Fruit fly (Drosophila melanogaster) whole organism, embryonic: ENCODE data around the gene CG5909.

ENCODE experiments used
- Atf-2 ChIP-seq: fragments of 200-800 bp; sonication (Bioruptor generic); optimal IDR thresholded peaks from 2 replicates; lab custom pipeline; 2016; ENCODE audit warnings: missing biosample characterization, missing genetic modification characterization
- Bdp1 ChIP-seq: fragments of 200-800 bp; sonication (Bioruptor generic); optimal IDR thresholded peaks from 3 replicates; lab custom pipeline; 2016; ENCODE audit warnings: missing biosample characterization, missing genetic modification characterization
- BtbVII ChIP-seq: fragments of 200-800 bp; sonication (Bioruptor generic); optimal IDR thresholded peaks from 3 replicates; lab custom pipeline; 2017; ENCODE audit warnings: missing biosample characterization, mild to moderate bottlenecking, missing genetic modification characterization
- CG1024 ChIP-seq: fragments of 200-800 bp; sonication (Bioruptor generic); IDR thresholded peaks from 2 replicates; pipeline ENCODE4 v1.3.6; 2022; ENCODE audit warnings: missing biosample characterization, missing genetic modification characterization
- CG10267 ChIP-seq: fragments of 200-800 bp; sonication (Bioruptor generic); optimal IDR thresholded peaks from 2 replicates; lab custom pipeline; 2018; ENCODE audit warnings: missing biosample characterization, mild to moderate bottlenecking, missing genetic modification characterization, moderate library complexity
- CG11696 ChIP-seq: fragments of 200-800 bp; sonication (Bioruptor generic); IDR thresholded peaks from 2 replicates; pipeline ENCODE4 v1.3.6; 2022; ENCODE audit warnings: missing biosample characterization, missing genetic modification characterization
- CG12769 ChIP-seq: fragments of 200-800 bp; sonication (Bioruptor generic); optimal IDR thresholded peaks from 2 replicates; lab custom pipeline; 2019; ENCODE audit warnings: missing biosample characterization, mild to moderate bottlenecking, missing genetic modification characterization, moderate library complexity
- CG17568 ChIP-seq: fragments of 200-800 bp; sonication (Bioruptor generic); optimal IDR thresholded peaks from 2 replicates; lab custom pipeline; 2018; ENCODE audit warnings: missing biosample characterization, mild to moderate bottlenecking, missing genetic modification characterization, moderate library complexity
- CG17802 ChIP-seq: fragments of 200-800 bp; sonication (Bioruptor generic); optimal IDR thresholded peaks from 2 replicates; lab custom pipeline; 2018; ENCODE audit warnings: missing biosample characterization, mild to moderate bottlenecking, missing genetic modification characterization, moderate library complexity
- CG31365 ChIP-seq: fragments of 200-800 bp; sonication (Bioruptor generic); optimal IDR thresholded peaks from 2 replicates; lab custom pipeline; 2018; ENCODE audit warnings: missing biosample characterization, mild to moderate bottlenecking, missing genetic modification characterization
- CG32532 ChIP-seq: fragments of 200-800 bp; sonication (Bioruptor generic); IDR thresholded peaks from 2 replicates; pipeline ENCODE4 v1.3.6; 2022; ENCODE audit warnings: missing biosample characterization, missing genetic modification characterization
- CG33213 ChIP-seq: fragments of 200-800 bp; sonication (Bioruptor generic); optimal IDR thresholded peaks from 3 replicates; lab custom pipeline; 2016; ENCODE audit warnings: missing biosample characterization, missing genetic modification characterization
- CG3847 ChIP-seq: fragments of 200-800 bp; sonication (Bioruptor generic); IDR thresholded peaks from 2 replicates; pipeline ENCODE4 v1.3.6; 2022; ENCODE audit warnings: missing biosample characterization, missing genetic modification characterization
- CG4424 ChIP-seq: fragments of 200-800 bp; sonication (Bioruptor generic); optimal IDR thresholded peaks from 3 replicates; lab custom pipeline; 2016; ENCODE audit warnings: missing biosample characterization, missing genetic modification characterization
- CG4820 ChIP-seq: fragments of 200-800 bp; sonication (Bioruptor generic); optimal IDR thresholded peaks from 3 replicates; lab custom pipeline; 2016; ENCODE audit warnings: missing biosample characterization, missing genetic modification characterization
- CG6683 ChIP-seq: fragments of 200-800 bp; sonication (Bioruptor generic); optimal IDR thresholded peaks from 2 replicates; lab custom pipeline; 2017; ENCODE audit warnings: missing biosample characterization, mild to moderate bottlenecking, missing genetic modification characterization, missing genetic modification reagents
- CG6791 ChIP-seq: fragments of 200-800 bp; sonication (Bioruptor generic); IDR thresholded peaks from 3 replicates; pipeline ENCODE4 v1.3.6; 2022; ENCODE audit warnings: missing biosample characterization, missing genetic modification characterization; ENCODE audit not compliant: partially characterized antibody
- CG7839 ChIP-seq: fragments of 200-800 bp; sonication (Bioruptor generic); optimal IDR thresholded peaks from 3 replicates; lab custom pipeline; 2018; ENCODE audit warnings: missing biosample characterization, mild to moderate bottlenecking, missing genetic modification characterization, moderate library complexity
- CG8089 ChIP-seq: fragments of 200-800 bp; sonication (Bioruptor generic); optimal IDR thresholded peaks from 3 replicates; lab custom pipeline; 2016; ENCODE audit warnings: missing biosample characterization, missing genetic modification characterization
- CG8281 ChIP-seq: fragments of 200-800 bp; sonication (Bioruptor generic); optimal IDR thresholded peaks from 2 replicates; lab custom pipeline; 2018; ENCODE audit warnings: missing biosample characterization, mild to moderate bottlenecking, missing genetic modification characterization, moderate library complexity
- CG8359 ChIP-seq: fragments of 200-800 bp; sonication (Bioruptor generic); optimal IDR thresholded peaks from 2 replicates; lab custom pipeline; 2017; ENCODE audit warnings: missing biosample characterization, mild to moderate bottlenecking, missing genetic modification characterization, borderline replicate concordance
- CG9817 ChIP-seq: fragments of 200-800 bp; sonication (Bioruptor generic); optimal IDR thresholded peaks from 2 replicates; lab custom pipeline; 2018; ENCODE audit warnings: missing biosample characterization, mild to moderate bottlenecking, missing genetic modification characterization, moderate library complexity
- E2f2 ChIP-seq: fragments of 200-800 bp; sonication (Bioruptor generic); IDR thresholded peaks from 2 replicates; pipeline ENCODE4 v1.3.6; 2022; ENCODE audit warnings: missing biosample characterization, missing genetic modification characterization
- Elba2 ChIP-seq: fragments of 200-800 bp; sonication (Bioruptor generic); optimal IDR thresholded peaks from 3 replicates; lab custom pipeline; 2016; ENCODE audit warnings: missing biosample characterization, missing genetic modification characterization
- Gug ChIP-seq: fragments of 200-800 bp; sonication (Bioruptor generic); IDR thresholded peaks from 4 replicates; pipeline ENCODE4 v1.3.6; 2022; ENCODE audit warnings: missing biosample characterization, missing genetic modification characterization
- Hr51 ChIP-seq, 2 experiments: fragments of 200-800 bp; sonication (Bioruptor generic); optimal IDR thresholded peaks; 2 replicates in 1 of 2; 3 replicates in 1 of 2; lab custom pipeline; 2016 to 2018; ENCODE audit warnings: missing biosample characterization in 2 of 2, missing genetic modification characterization in 2 of 2, mild to moderate bottlenecking in 1 of 2, moderate library complexity in 1 of 2
- PHDP ChIP-seq: fragments of 200-800 bp; sonication (Bioruptor generic); optimal IDR thresholded peaks from 3 replicates; lab custom pipeline; 2018; ENCODE audit warnings: missing biosample characterization, mild to moderate bottlenecking, missing genetic modification characterization, moderate library complexity
- Side ChIP-seq: fragments of 200-800 bp; sonication (Bioruptor generic); optimal IDR thresholded peaks from 2 replicates; lab custom pipeline; 2016; ENCODE audit warnings: missing biosample characterization, missing genetic modification characterization
- bigmax ChIP-seq: fragments of 200-800 bp; sonication (Bioruptor generic); optimal IDR thresholded peaks from 2 replicates; lab custom pipeline; 2018; ENCODE audit warnings: missing biosample characterization, mild to moderate bottlenecking, missing genetic modification characterization
- bsh ChIP-seq, 2 experiments: fragments of 200-800 bp; sonication (Bioruptor generic); optimal IDR thresholded peaks; 2 replicates each; lab custom pipeline; 2017 to 2018; ENCODE audit warnings: mild to moderate bottlenecking in 2 of 2, missing biosample characterization in 2 of 2, missing genetic modification characterization in 2 of 2, moderate library complexity in 1 of 2
- chn ChIP-seq: fragments of 200-800 bp; sonication (Bioruptor generic); optimal IDR thresholded peaks from 2 replicates; lab custom pipeline; 2016; ENCODE audit warnings: missing biosample characterization, missing genetic modification characterization
- crc ChIP-seq: fragments of 200-800 bp; sonication (Bioruptor generic); optimal IDR thresholded peaks from 2 replicates; lab custom pipeline; 2016; ENCODE audit warnings: missing biosample characterization, missing genetic modification characterization
- dpn ChIP-seq, 2 experiments: fragments of 200-800 bp; sonication (Bioruptor generic); optimal IDR thresholded peaks; 3 replicates each; lab custom pipeline; 2016; ENCODE audit warnings: missing biosample characterization in 2 of 2, missing genetic modification characterization in 2 of 2
- ftz-f1 ChIP-seq: fragments of 200-800 bp; sonication (Bioruptor generic); optimal IDR thresholded peaks from 2 replicates; lab custom pipeline; 2016; ENCODE audit warnings: missing biosample characterization, missing genetic modification characterization
- insv ChIP-seq, 2 experiments: fragments of 200-800 bp; sonication (Bioruptor generic); optimal IDR thresholded peaks; 3 replicates each; lab custom pipeline; 2016 to 2018; ENCODE audit warnings: missing biosample characterization in 2 of 2, missing genetic modification characterization in 2 of 2
- odd ChIP-seq: fragments of 200-800 bp; sonication (Bioruptor generic); optimal IDR thresholded peaks from 2 replicates; lab custom pipeline; 2017; ENCODE audit warnings: missing biosample characterization, mild to moderate bottlenecking, missing genetic modification characterization
- phol ChIP-seq: fragments of 200-800 bp; sonication (Bioruptor generic); optimal IDR thresholded peaks from 3 replicates; lab custom pipeline; 2018; ENCODE audit warnings: missing biosample characterization, mild to moderate bottlenecking, missing genetic modification characterization, moderate library complexity
- pzg ChIP-seq: fragments of 200-800 bp; sonication (Bioruptor generic); optimal IDR thresholded peaks from 3 replicates; lab custom pipeline; 2018; ENCODE audit warnings: missing biosample characterization, mild to moderate bottlenecking, missing genetic modification characterization, moderate library complexity
- run ChIP-seq: fragments of 200-800 bp; sonication (Bioruptor generic); optimal IDR thresholded peaks from 3 replicates; lab custom pipeline; 2018; ENCODE audit warnings: missing biosample characterization, mild to moderate bottlenecking, missing genetic modification characterization
- sc ChIP-seq, 3 experiments: fragments of >200 bp in 2 of 3; fragments of 200-800 bp in 1 of 3; sonication (Bioruptor generic) in 1 of 3; optimal IDR thresholded peaks; 2 replicates in 2 of 3; 3 replicates in 1 of 3; lab custom pipeline; 2017; ENCODE audit warnings: mild to moderate bottlenecking in 1 of 3, missing biosample characterization in 1 of 3, missing genetic modification characterization in 1 of 3, missing genetic modification reagents in 1 of 3
- sqz ChIP-seq: fragments of 200-800 bp; sonication (Bioruptor generic); optimal IDR thresholded peaks from 3 replicates; lab custom pipeline; 2018; ENCODE audit warnings: missing biosample characterization, mild to moderate bottlenecking, missing genetic modification characterization
- stc ChIP-seq: fragments of 200-800 bp; sonication (Bioruptor generic); IDR thresholded peaks from 2 replicates; pipeline ENCODE4 v1.3.6; 2022; ENCODE audit warnings: missing biosample characterization, missing genetic modification characterization
- tap ChIP-seq: fragments of 200-800 bp; optimal IDR thresholded peaks from 3 replicates; lab custom pipeline; 2019; ENCODE audit warnings: missing biosample characterization, mild to moderate bottlenecking, missing genetic modification characterization, moderate library complexity
- trem ChIP-seq: fragments of 200-800 bp; optimal IDR thresholded peaks from 3 replicates; lab custom pipeline; 2019; ENCODE audit warnings: missing biosample characterization, mild to moderate bottlenecking, missing genetic modification characterization, moderate library complexity
- usp ChIP-seq: fragments of >200 bp; optimal IDR thresholded peaks from 2 replicates; lab custom pipeline; 2017; ENCODE audit warnings: missing biosample characterization, missing genetic modification characterization

Gene CG5909

DNA sequence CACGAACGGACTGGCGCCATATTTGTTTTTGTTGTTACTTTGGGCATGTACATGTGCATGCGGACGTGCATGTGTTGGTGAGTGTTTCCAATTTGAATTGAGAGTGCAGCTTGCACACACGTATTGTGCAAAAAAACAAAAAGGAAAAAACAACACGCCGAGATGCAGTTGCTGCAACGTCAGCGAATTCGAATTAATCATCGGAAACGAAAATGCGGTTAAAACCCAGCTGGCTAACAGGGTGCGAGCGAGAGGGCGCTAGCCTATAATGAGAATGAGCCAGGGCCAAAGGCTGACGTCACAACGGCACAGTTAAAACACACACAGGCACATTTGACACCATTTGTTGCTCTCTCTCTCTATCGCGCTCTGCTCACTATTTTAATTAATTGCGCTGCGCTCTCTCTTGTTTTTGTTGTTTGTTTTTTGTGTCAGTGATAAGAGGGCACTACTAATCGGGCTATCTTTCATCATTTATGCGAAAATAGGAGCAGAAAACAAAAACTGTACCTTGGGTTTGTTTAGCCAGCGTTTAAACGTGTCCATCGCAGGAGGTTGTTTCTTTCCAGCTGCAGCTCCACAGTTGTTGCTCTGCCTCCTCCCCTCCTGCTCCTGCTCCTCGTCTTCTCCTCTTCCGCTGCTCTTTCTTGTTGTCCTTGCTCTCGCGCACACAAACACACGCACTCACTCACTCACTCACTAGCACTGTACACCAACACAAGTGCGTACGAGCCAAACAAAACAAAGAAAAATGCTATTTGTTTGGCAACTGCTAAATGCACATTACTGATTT, 10.9 kb upstream of the CG5909 start (continued):
- peak in 1 of 2 experiments; percentile 72 for TF ChIP-seq insv (GFP tag; optimal IDR thresholded peaks at IDR 0.05; lab: Kevin White, UChicago)
- TF ChIP-seq CG6791, result no peak
- TF ChIP-seq CG3847 (GFP tag; lab: Robert Waterston, UW), result no peak
- TF ChIP-seq CG6683 (GFP tag; lab: Kevin White, UChicago), result no peak
- TF ChIP-seq Gug, result no peak
- TF ChIP-seq BtbVII (GFP tag; lab: Kevin White, UChicago), result peak; percentile 4
- peak; percentile 58 for TF ChIP-seq phol (tag; lab: Kevin White, UChicago)
- peak; percentile 65 for TF ChIP-seq Elba2 (GFP tag; lab: Kevin White, UChicago)
- peak; percentile 1 for TF ChIP-seq PHDP

DNA sequence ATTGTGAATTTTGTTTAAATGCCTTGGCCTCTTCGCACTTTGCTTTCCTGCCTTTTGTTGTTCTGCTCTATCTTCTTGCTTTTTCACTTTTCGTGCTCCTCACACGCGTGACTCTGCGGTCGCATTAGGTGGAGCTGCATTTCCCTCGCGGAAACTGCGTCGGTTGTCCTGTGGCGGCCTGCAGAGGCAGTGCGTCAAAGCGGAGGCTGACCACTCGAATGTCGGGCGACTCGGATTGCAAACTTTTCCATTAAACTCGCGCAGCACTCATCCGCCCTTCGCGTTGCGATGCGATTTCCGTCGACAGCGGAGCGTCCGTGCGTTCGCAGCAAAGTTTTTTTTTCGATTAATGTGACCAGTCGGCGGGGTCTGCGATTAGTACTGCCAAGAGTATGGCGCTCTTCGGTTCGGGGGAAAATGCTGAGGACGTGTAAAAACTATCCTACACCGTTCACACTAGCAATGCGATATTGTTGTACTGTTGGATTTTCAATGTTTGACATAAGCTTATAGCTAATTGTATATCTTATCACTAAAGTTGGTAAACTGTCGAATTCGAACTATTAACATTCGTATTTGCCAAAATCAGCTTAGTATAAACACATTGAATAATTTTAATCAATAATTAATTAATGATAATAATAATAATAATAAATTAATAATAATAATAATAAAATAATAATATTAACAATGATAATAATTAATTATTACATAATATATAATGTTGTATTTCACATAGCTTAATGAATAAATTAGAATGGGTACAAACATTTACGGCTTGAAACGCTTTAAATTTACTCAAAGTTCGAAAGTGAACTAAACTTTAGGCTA, 10.1 kb upstream of the CG5909 start, which contains the start of gene CG6051:
Gene CG6051 (minus strand): TSS at position 385 of the 831 bp plus-strand sequence.
- TF ChIP-seq pzg (GFP tag; lab: Kevin White, UChicago) (peak; percentile 53), CG31365 (tag; lab: Kevin White, UChicago) (peak; percentile 39), CG10267 (tag; lab: Kevin White, UChicago) (peak; percentile 65), CG12769 (peak; percentile 47), CG32532 (no peak), trem (tag; lab: Kevin White, UChicago) (peak; percentile 72), Atf-2 (peak; percentile 41), dpn (GFP tag; optimal IDR thresholded peaks at IDR 0.05; lab: Kevin White, UChicago) (peak; percentile 41 to 43), CG17802 (tag; lab: Kevin White, UChicago) (peak; percentile 91), CG7839 (tag; lab: Kevin White, UChicago) (peak; percentile 62), CG8281 (tag; lab: Kevin White, UChicago) (peak; percentile 55), CG17568 (GFP tag; lab: Kevin White, UChicago) (no peak), E2f2 (GFP tag; lab: Robert Waterston, UW) (no peak), CG8089 (peak; percentile 53), CG33213 (GFP tag; lab: Kevin White, UChicago) (peak; percentile 66), sqz (GFP tag; lab: Kevin White, UChicago) (peak; percentile 95), CG1024 (no peak), CG8359 (GFP tag; lab: Kevin White, UChicago) (peak; percentile 12), run (tag; lab: Kevin White, UChicago) (peak; percentile 30), odd (GFP tag; lab: Kevin White, UChicago) (no peak), CG11696 (no peak), CG4424 (GFP tag; lab: Kevin White, UChicago) (peak; percentile 57), ftz-f1 (GFP tag; lab: Kevin White, UChicago) (peak; percentile 41), CG9817 (tag; lab: Kevin White, UChicago) (peak; percentile 69), Bdp1 (GFP tag; lab: Kevin White, UChicago) (peak; percentile 31), Hr51 (GFP tag; optimal IDR thresholded peaks at IDR 0.05; lab: Kevin White, UChicago) (peak in 1 of 2 experiments; percentile 61), usp (no peak), PHDP (peak; percentile 64), bsh (GFP tag; optimal IDR thresholded peaks at IDR 0.05; lab: Kevin White, UChicago) (peak in 1 of 2 experiments; percentile 47), Side (GFP tag; lab: Kevin White, UChicago) (peak; percentile 41), crc (GFP tag; lab: Kevin White, UChicago) (no peak), stc (GFP tag; lab: Robert Waterston, UW) (no peak), chn (GFP tag; lab: Kevin White, UChicago) (peak; percentile 8), CG4820 (GFP tag; lab: Kevin White, UChicago) (no peak), tap (tag; lab: Kevin White, UChicago) (peak; percentile 44), bigmax (GFP tag; lab: Kevin White, UChicago) (no peak), sc (optimal IDR thresholded peaks at IDR 0.05; lab: Kevin White, UChicago) (no peak), sc (GFP tag; optimal IDR thresholded peaks at IDR 0.05; lab: Kevin White, UChicago) (peak; percentile 29)
